Fruit fly (Drosophila melanogaster) whole organism, embryonic: Measurements from ENCODE around the gene Rad9.
A peak's percentile ranks its signal among the peaks of the same experiment; 100 is the strongest.

Experiments used
- Aef1 ChIP-seq: fragments of 200-800 bp; sonication (Bioruptor generic); IDR thresholded peaks from 3 replicates; pipeline ENCODE4 v1.3.6; 2022; ENCODE audit warnings: missing biosample characterization, missing genetic modification characterization
- Bdp1 ChIP-seq: fragments of 200-800 bp; sonication (Bioruptor generic); optimal IDR thresholded peaks from 3 replicates; lab custom pipeline; 2016; ENCODE audit warnings: missing biosample characterization, missing genetic modification characterization
- Bteb2 ChIP-seq: fragments of 200-800 bp; sonication (Bioruptor generic); optimal IDR thresholded peaks from 2 replicates; lab custom pipeline; 2016; ENCODE audit warnings: missing biosample characterization, missing genetic modification characterization
- CG10209 ChIP-seq: fragments of 200-800 bp; sonication (Bioruptor generic); optimal IDR thresholded peaks from 3 replicates; lab custom pipeline; 2017; ENCODE audit warnings: missing biosample characterization, mild to moderate bottlenecking, missing genetic modification characterization, missing genetic modification reagents
- CG10321 ChIP-seq: fragments of 200-800 bp; sonication (Bioruptor generic); IDR thresholded peaks from 2 replicates; pipeline ENCODE4 v1.3.6; 2022; ENCODE audit warnings: missing biosample characterization, missing genetic modification characterization
- CG10959 ChIP-seq: fragments of 200-800 bp; sonication (Bioruptor generic); IDR thresholded peaks from 2 replicates; pipeline ENCODE4 v1.3.6; 2022; ENCODE audit warnings: missing biosample characterization, missing genetic modification characterization
- CG12391 ChIP-seq: fragments of 200-800 bp; sonication (Bioruptor generic); optimal IDR thresholded peaks from 3 replicates; lab custom pipeline; 2018; ENCODE audit warnings: missing biosample characterization, mild to moderate bottlenecking, missing genetic modification characterization, moderate library complexity
- CG13296 ChIP-seq: fragments of 200-800 bp; sonication (Bioruptor generic); optimal IDR thresholded peaks from 3 replicates; lab custom pipeline; 2018; ENCODE audit warnings: missing biosample characterization, mild to moderate bottlenecking, missing genetic modification characterization
- CG13775 ChIP-seq: fragments of 200-800 bp; sonication (Bioruptor generic); optimal IDR thresholded peaks from 3 replicates; lab custom pipeline; 2017; ENCODE audit warnings: missing biosample characterization, mild to moderate bottlenecking, missing genetic modification characterization
- CG14441 ChIP-seq: fragments of 200-800 bp; sonication (Bioruptor generic); IDR thresholded peaks from 2 replicates; pipeline ENCODE4 v1.3.6; 2022; ENCODE audit warnings: missing biosample characterization, missing genetic modification characterization
- CG14710 ChIP-seq: fragments of 200-800 bp; sonication (Bioruptor generic); optimal IDR thresholded peaks from 3 replicates; lab custom pipeline; 2019; ENCODE audit warnings: missing biosample characterization, mild to moderate bottlenecking, missing genetic modification characterization, moderate library complexity
- CG14965 ChIP-seq: fragments of 200-800 bp; sonication (Bioruptor generic); optimal IDR thresholded peaks from 2 replicates; lab custom pipeline; 2016; ENCODE audit warnings: missing biosample characterization, missing genetic modification characterization, borderline replicate concordance
- CG17186 ChIP-seq: fragments of 200-800 bp; sonication (Bioruptor generic); optimal IDR thresholded peaks from 3 replicates; lab custom pipeline; 2017; ENCODE audit warnings: missing biosample characterization, missing genetic modification reagents, missing genetic modification characterization
- CG17359 ChIP-seq: fragments of 200-800 bp; sonication (Bioruptor generic); optimal IDR thresholded peaks from 3 replicates; lab custom pipeline; 2018; ENCODE audit warnings: missing biosample characterization, mild to moderate bottlenecking, missing genetic modification characterization, moderate library complexity
- CG18011 ChIP-seq: fragments of 200-800 bp; sonication (Bioruptor generic); optimal IDR thresholded peaks from 2 replicates; lab custom pipeline; 2017; ENCODE audit warnings: missing biosample characterization, missing genetic modification characterization, mild to moderate bottlenecking, moderate library complexity, missing genotype
- CG30403 ChIP-seq: fragments of 200-800 bp; sonication (Bioruptor generic); optimal IDR thresholded peaks from 3 replicates; lab custom pipeline; 2016; ENCODE audit warnings: missing biosample characterization, missing genetic modification characterization
- CG33557 ChIP-seq: fragments of 200-800 bp; sonication (Bioruptor generic); optimal IDR thresholded peaks from 2 replicates; lab custom pipeline; 2019; ENCODE audit warnings: missing biosample characterization, mild to moderate bottlenecking, missing genetic modification characterization, moderate library complexity
- CG4404 ChIP-seq: fragments of 200-800 bp; sonication (Bioruptor generic); IDR thresholded peaks from 2 replicates; pipeline ENCODE4 v1.3.6; 2022; ENCODE audit warnings: missing biosample characterization, missing genetic modification characterization
- CG4730 ChIP-seq: fragments of 200-800 bp; sonication (Bioruptor generic); IDR thresholded peaks from 2 replicates; pipeline ENCODE4 v1.3.6; 2022; ENCODE audit warnings: missing biosample characterization, missing genetic modification characterization
- CG6854 ChIP-seq: fragments of 200-800 bp; sonication (Bioruptor generic); optimal IDR thresholded peaks from 3 replicates; lab custom pipeline; 2017; ENCODE audit warnings: missing biosample characterization, mild to moderate bottlenecking, missing genetic modification characterization
- CG8281 ChIP-seq: fragments of 200-800 bp; sonication (Bioruptor generic); optimal IDR thresholded peaks from 2 replicates; lab custom pipeline; 2018; ENCODE audit warnings: missing biosample characterization, mild to moderate bottlenecking, missing genetic modification characterization, moderate library complexity
- CG9437 ChIP-seq: fragments of 200-800 bp; sonication (Bioruptor generic); optimal IDR thresholded peaks from 2 replicates; lab custom pipeline; 2018; ENCODE audit warnings: missing biosample characterization, mild to moderate bottlenecking, missing genetic modification characterization
- E2f1 ChIP-seq: fragments of 200-800 bp; sonication (Bioruptor generic); IDR thresholded peaks from 2 replicates; pipeline ENCODE4 v1.3.6; 2022; ENCODE audit warnings: missing biosample characterization, missing genetic modification characterization
- Elba2 ChIP-seq: fragments of 200-800 bp; sonication (Bioruptor generic); optimal IDR thresholded peaks from 3 replicates; lab custom pipeline; 2016; ENCODE audit warnings: missing biosample characterization, missing genetic modification characterization
- Fer2 ChIP-seq: fragments of 200-800 bp; sonication (Bioruptor generic); optimal IDR thresholded peaks from 2 replicates; lab custom pipeline; 2018; ENCODE audit warnings: missing biosample characterization, mild to moderate bottlenecking, missing genetic modification characterization, moderate library complexity
- H15 ChIP-seq: fragments of 200-800 bp; sonication (Bioruptor generic); IDR thresholded peaks from 3 replicates; pipeline ENCODE4 v1.3.6; 2022; ENCODE audit warnings: missing biosample characterization, missing genetic modification characterization
- HLH54F ChIP-seq: fragments of 200-800 bp; sonication (Bioruptor generic); optimal IDR thresholded peaks from 3 replicates; lab custom pipeline; 2016; ENCODE audit warnings: missing biosample characterization, missing genetic modification characterization
- Hr39 ChIP-seq: fragments of >200 bp; optimal IDR thresholded peaks from 2 replicates; lab custom pipeline; 2017
- MESR4 ChIP-seq: fragments of 200-800 bp; sonication (Bioruptor generic); optimal IDR thresholded peaks from 2 replicates; lab custom pipeline; 2018; ENCODE audit warnings: missing biosample characterization, mild to moderate bottlenecking, missing genetic modification characterization, moderate library complexity
- Meics ChIP-seq: fragments of 200-800 bp; sonication (Bioruptor generic); optimal IDR thresholded peaks from 2 replicates; lab custom pipeline; 2017; ENCODE audit warnings: missing biosample characterization, mild to moderate bottlenecking, missing genetic modification characterization
- ase ChIP-seq: fragments of 200-800 bp; sonication (Bioruptor generic); IDR thresholded peaks from 3 replicates; pipeline ENCODE4 v1.3.6; 2022; ENCODE audit warnings: missing biosample characterization, missing genetic modification characterization
- bcd ChIP-seq: fragments of 200-800 bp; sonication (Bioruptor generic); optimal IDR thresholded peaks from 2 replicates; lab custom pipeline; 2017; ENCODE audit warnings: missing biosample characterization, mild to moderate bottlenecking, missing genetic modification characterization
- btn ChIP-seq: fragments of 200-800 bp; sonication (Bioruptor generic); optimal IDR thresholded peaks from 2 replicates; lab custom pipeline; 2016; ENCODE audit warnings: missing biosample characterization, missing genetic modification characterization
- dan ChIP-seq: fragments of 200-800 bp; sonication (Bioruptor generic); IDR thresholded peaks from 2 replicates; pipeline ENCODE4 v1.3.6; 2022; ENCODE audit warnings: missing biosample characterization, missing genetic modification characterization
- disco-r ChIP-seq: fragments of 200-800 bp; sonication (Bioruptor generic); optimal IDR thresholded peaks from 2 replicates; lab custom pipeline; 2016; ENCODE audit warnings: missing biosample characterization, missing genetic modification characterization
- dm ChIP-seq: fragments of 200-800 bp; sonication (Bioruptor generic); optimal IDR thresholded peaks from 3 replicates; lab custom pipeline; 2016; ENCODE audit warnings: missing biosample characterization, missing genetic modification characterization
- dmrt11E ChIP-seq: fragments of 200-800 bp; sonication (Bioruptor generic); optimal IDR thresholded peaks from 3 replicates; lab custom pipeline; 2018; ENCODE audit warnings: missing biosample characterization, mild to moderate bottlenecking, missing genetic modification characterization, moderate library complexity
- dysf ChIP-seq: fragments of 200-800 bp; sonication (Bioruptor generic); IDR thresholded peaks from 3 replicates; pipeline ENCODE4 v1.3.6; 2022; ENCODE audit warnings: missing biosample characterization, missing genetic modification characterization
- fru ChIP-seq: fragments of >200 bp; optimal IDR thresholded peaks from 2 replicates; lab custom pipeline; 2017
- ftz-f1 ChIP-seq: fragments of 200-800 bp; sonication (Bioruptor generic); optimal IDR thresholded peaks from 2 replicates; lab custom pipeline; 2016; ENCODE audit warnings: missing biosample characterization, missing genetic modification characterization
- gce ChIP-seq: fragments of 200-800 bp; sonication (Bioruptor generic); IDR thresholded peaks from 3 replicates; pipeline ENCODE4 v1.3.6; 2022; ENCODE audit warnings: missing biosample characterization, missing genetic modification characterization
- gsb ChIP-seq: fragments of 200-800 bp; sonication (Bioruptor generic); IDR thresholded peaks from 2 replicates; pipeline ENCODE4 v1.3.6; 2022; ENCODE audit warnings: missing biosample characterization, missing genetic modification characterization
- hth ChIP-seq: fragments of >200 bp; optimal IDR thresholded peaks from 2 replicates; lab custom pipeline; 2017; ENCODE audit warnings: inconsistent platforms
- knrl ChIP-seq: fragments of 200-800 bp; sonication (Bioruptor generic); IDR thresholded peaks from 3 replicates; pipeline ENCODE4 v1.3.6; 2022; ENCODE audit warnings: missing biosample characterization, missing genetic modification characterization; ENCODE audit not compliant: partially characterized antibody
- oc ChIP-seq: fragments of 200-800 bp; sonication (Bioruptor generic); optimal IDR thresholded peaks from 2 replicates; lab custom pipeline; 2018; ENCODE audit warnings: missing biosample characterization, mild to moderate bottlenecking, missing genetic modification characterization, moderate library complexity
- onecut ChIP-seq: fragments of 200-800 bp; sonication (Bioruptor generic); IDR thresholded peaks from 2 replicates; pipeline ENCODE4 v1.3.6; 2022; ENCODE audit warnings: missing biosample characterization, missing genetic modification characterization
- org-1 ChIP-seq: fragments of 200-800 bp; sonication (Bioruptor generic); optimal IDR thresholded peaks from 2 replicates; lab custom pipeline; 2017; ENCODE audit warnings: missing biosample characterization, missing genetic modification characterization
- pros ChIP-seq: fragments of 200-800 bp; sonication (Bioruptor generic); optimal IDR thresholded peaks from 3 replicates; lab custom pipeline; 2019; ENCODE audit warnings: missing biosample characterization, mild to moderate bottlenecking, missing genetic modification characterization, moderate library complexity
- shn ChIP-seq: fragments of 200-800 bp; sonication (Bioruptor generic); optimal IDR thresholded peaks from 3 replicates; lab custom pipeline; 2016; ENCODE audit warnings: missing biosample characterization, missing genetic modification characterization
- sna ChIP-seq: fragments of 200-800 bp; sonication (Bioruptor generic); IDR thresholded peaks from 2 replicates; pipeline ENCODE4 v1.3.6; 2022; ENCODE audit warnings: missing biosample characterization, missing genetic modification characterization; ENCODE audit not compliant: partially characterized antibody
- tio ChIP-seq: fragments of 200-800 bp; sonication (Bioruptor generic); optimal IDR thresholded peaks from 2 replicates; lab custom pipeline; 2017; ENCODE audit warnings: missing biosample characterization, missing genetic modification characterization, inconsistent platforms

Rad9 gene

DNA sequence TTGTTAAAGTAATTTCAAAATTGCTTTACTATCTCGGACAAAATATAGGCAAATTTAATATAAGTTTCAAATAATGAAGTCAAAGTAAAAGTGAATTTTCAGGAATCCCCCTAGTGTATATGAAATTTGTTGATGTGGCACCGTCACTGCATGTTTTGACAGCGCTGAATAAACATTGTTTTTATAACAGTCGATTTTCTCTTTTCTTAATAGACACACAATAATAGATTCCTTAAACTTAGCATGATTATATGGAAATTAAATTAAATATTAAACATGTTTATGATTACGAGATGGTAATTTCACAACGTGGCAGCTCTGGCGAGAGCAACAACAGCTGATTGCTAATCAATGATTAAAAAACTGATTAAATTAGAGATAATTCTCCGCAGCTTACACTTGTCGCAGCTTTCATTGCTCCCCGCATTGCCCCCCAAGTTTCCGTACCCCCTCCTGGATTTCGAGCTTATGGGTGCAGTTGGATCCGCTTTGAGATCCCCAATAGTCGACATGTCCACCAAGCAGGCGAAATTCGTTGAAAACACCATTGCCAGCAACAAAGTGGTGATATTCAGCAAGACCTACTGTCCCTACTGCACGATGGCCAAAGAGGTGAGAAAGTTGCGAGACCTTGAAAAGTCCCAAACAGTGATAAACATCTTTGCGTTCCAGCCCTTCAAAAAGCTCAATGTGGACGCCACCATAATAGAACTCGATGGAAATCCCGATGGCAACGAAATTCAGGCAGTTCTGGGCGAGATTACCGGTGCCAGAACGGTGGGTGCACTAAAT lies 3.1 kb downstream of the Rad9 start, which contains the start of gene Grx1 (continued):
- TF ChIP-seq sna (no peak), CG13775 (GFP tag; lab: Kevin White, UChicago) (peak; percentile 53), HLH54F (GFP tag; lab: Kevin White, UChicago) (peak; percentile 38), CG14965 (GFP tag; lab: Kevin White, UChicago) (no peak), pros (GFP tag; lab: Kevin White, UChicago) (no peak), MESR4 (GFP tag; lab: Kevin White, UChicago) (peak; percentile 88), CG17359 (peak; percentile 8), CG10321 (GFP tag; lab: Robert Waterston, UW) (no peak), knrl (GFP tag; lab: Robert Waterston, UW) (no peak), oc (peak; percentile 0), CG33557 (GFP tag; lab: Kevin White, UChicago) (peak; percentile 17), CG14710 (tag; lab: Kevin White, UChicago) (peak; percentile 60), CG8281 (no peak), Fer2 (tag; lab: Kevin White, UChicago) (no peak), ase (0 out of 3 replicates have a peak, but pooled peaks have one; percentile 23), CG14441 (GFP tag; lab: Robert Waterston, UW) (peak; percentile 47), Elba2 (GFP tag; lab: Kevin White, UChicago) (no peak), ftz-f1 (GFP tag; lab: Kevin White, UChicago) (peak; percentile 60), CG4404 (GFP tag; lab: Robert Waterston, UW) (no peak), CG6854 (no peak), hth (no peak), gce (GFP tag; lab: Robert Waterston, UW) (no peak), gsb (GFP tag; lab: Robert Waterston, UW) (no peak), CG12391 (tag; lab: Kevin White, UChicago) (peak; percentile 77), Hr39 (lab: Kevin White, UChicago) (no peak), org-1 (GFP tag; lab: Kevin White, UChicago) (no peak), E2f1 (GFP tag; lab: Robert Waterston, UW) (no peak), Bdp1 (GFP tag; lab: Kevin White, UChicago) (peak; percentile 8), dan (GFP tag; lab: Robert Waterston, UW) (no peak), shn (GFP tag; lab: Kevin White, UChicago) (no peak), bcd (GFP tag; lab: Kevin White, UChicago) (peak; percentile 25), btn (GFP tag; lab: Kevin White, UChicago) (no peak), CG4730 (GFP tag; lab: Robert Waterston, UW) (no peak), dmrt11E (tag; lab: Kevin White, UChicago) (peak; percentile 53), Bteb2 (GFP tag; lab: Kevin White, UChicago) (peak; percentile 48), dysf (GFP tag; lab: Robert Waterston, UW) (no peak), tio (GFP tag; lab: Kevin White, UChicago) (peak; percentile 15), CG10959 (no peak), CG10209 (GFP tag; lab: Kevin White, UChicago) (peak; percentile 41), CG18011 (GFP tag; lab: Kevin White, UChicago) (peak; percentile 39), CG9437 (GFP tag; lab: Kevin White, UChicago) (peak; percentile 37), CG17186 (peak; percentile 9), Meics (GFP tag; lab: Kevin White, UChicago) (peak; percentile 70), disco-r (GFP tag; lab: Kevin White, UChicago) (no peak), dm (peak; percentile 40), Aef1 (GFP tag; lab: Robert Waterston, UW) (no peak), fru (lab: Kevin White, UChicago) (no peak), H15 (no peak), CG30403 (peak; percentile 76), onecut (GFP tag; lab: Robert Waterston, UW) (no peak), CG13296 (peak; percentile 49)
